In genomic region chr3R:14765364-14765993, dm6 we compare ENCODE assay signal across 4 fruit fly cellular contexts.
A peak's percentile ranks its signal among the peaks of the same experiment; 100 is the strongest.
TF ChIP-seq lines count a peak whose summit lies in the region.

No protein-coding gene starts in this region.

- no peak for TF ChIP-seq CTCF in whole organism, embryonic (GFP tag; optimal IDR thresholded peaks at IDR 0.05; lab: Kevin White, UChicago)

TF ChIP-seq in whole organism, embryonic, 481 proteins besides CTCF, POLR2A, EP300 and RAD21:
- TF ChIP-seq nom (GFP tag; optimal IDR thresholded peaks at IDR 0.05; lab: Kevin White, UChicago): peak; percentile 87
- no peak for TF ChIP-seq row (GFP tag; IDR thresholded peaks at IDR 0.05; lab: Robert Waterston, UW)
- no peak for TF ChIP-seq wdn (GFP tag; IDR thresholded peaks at IDR 0.05; lab: Robert Waterston, UW)
- TF ChIP-seq cato (GFP tag; optimal IDR thresholded peaks at IDR 0.05; lab: Kevin White, UChicago; ENCODE audit: borderline replicate concordance): no peak
- TF ChIP-seq bsh (GFP tag; optimal IDR thresholded peaks at IDR 0.05; lab: Kevin White, UChicago): peak in 1 of 2 experiments; percentile 28
- no peak for TF ChIP-seq wor (GFP tag; IDR thresholded peaks at IDR 0.05; lab: Robert Waterston, UW)
- peak; percentile 80 for TF ChIP-seq Drgx (GFP tag; IDR thresholded peaks at IDR 0.05; lab: Robert Waterston, UW)
- TF ChIP-seq CG33213 (GFP tag; optimal IDR thresholded peaks at IDR 0.05; lab: Kevin White, UChicago): no peak
- no peak for TF ChIP-seq CG9727 (GFP tag; optimal IDR thresholded peaks at IDR 0.05; lab: Kevin White, UChicago)
- TF ChIP-seq chinmo (GFP tag; IDR thresholded peaks at IDR 0.05; lab: Robert Waterston, UW; ENCODE audit: partially characterized antibody): 0 out of 4 replicates have a peak, but pooled peaks have one; percentile 24
- TF ChIP-seq Gug (GFP tag; IDR thresholded peaks at IDR 0.05; lab: Robert Waterston, UW): no peak

TF ChIP-seq in whole organism, prepupa, 60 proteins besides CTCF, POLR2A, EP300 and RAD21 (continues in another document):
- TF ChIP-seq esn (GFP tag; optimal IDR thresholded peaks at IDR 0.05; lab: Kevin White, UChicago): peak; percentile 68
- peak; percentile 56 for TF ChIP-seq CG34406 (GFP tag; optimal IDR thresholded peaks at IDR 0.05; lab: Kevin White, UChicago)
- TF ChIP-seq pdm3 (GFP tag; optimal IDR thresholded peaks at IDR 0.05; lab: Kevin White, UChicago): peak; percentile 55
- TF ChIP-seq svp (GFP tag; lab: Kevin White, UChicago): no peak
- no peak for TF ChIP-seq Blimp-1 (GFP tag; optimal IDR thresholded peaks at IDR 0.05; lab: Kevin White, UChicago)
- peak; percentile 69 for TF ChIP-seq CG10631 (GFP tag; optimal IDR thresholded peaks at IDR 0.05; lab: Kevin White, UChicago)
- TF ChIP-seq Ets21C (GFP tag; optimal IDR thresholded peaks at IDR 0.05; lab: Kevin White, UChicago): peak; percentile 38
- peak; percentile 92 for TF ChIP-seq Eip78C (GFP tag; lab: Kevin White, UChicago)
- no peak; the same call in 1 of the 2 replicates for TF ChIP-seq Gug (GFP tag; IDR thresholded peaks at IDR 0.05; lab: Robert Waterston, UW)
- TF ChIP-seq CG11902 (GFP tag; optimal IDR thresholded peaks at IDR 0.05; lab: Kevin White, UChicago): peak; percentile 6
- peak; percentile 82 to 84 for TF ChIP-seq ss (GFP tag; optimal IDR thresholded peaks at IDR 0.05; lab: Kevin White, UChicago)
- TF ChIP-seq Sox14 (GFP tag; optimal IDR thresholded peaks at IDR 0.05; lab: Kevin White, UChicago): peak; percentile 59
- TF ChIP-seq CG15336 (GFP tag; IDR thresholded peaks at IDR 0.05; lab: Robert Waterston, UW): peak; percentile 74
- peak; percentile 74 for TF ChIP-seq CG6808 (GFP tag; optimal IDR thresholded peaks at IDR 0.05; lab: Kevin White, UChicago)
- peak; percentile 7 for TF ChIP-seq dac (GFP tag; optimal IDR thresholded peaks at IDR 0.05; lab: Kevin White, UChicago)
- TF ChIP-seq CG3032 (tag; optimal IDR thresholded peaks at IDR 0.05; lab: Kevin White, UChicago): peak; percentile 51
- peak; percentile 65 for TF ChIP-seq Sox102F (GFP tag; optimal IDR thresholded peaks at IDR 0.05; lab: Kevin White, UChicago)
- peak; percentile 69 for TF ChIP-seq OdsH (GFP tag; optimal IDR thresholded peaks at IDR 0.05; lab: Kevin White, UChicago)
- peak; percentile 44 for TF ChIP-seq Hr4 (GFP tag; optimal IDR thresholded peaks at IDR 0.05; lab: Kevin White, UChicago)
- TF ChIP-seq CG31627 (GFP tag; optimal IDR thresholded peaks at IDR 0.05; lab: Kevin White, UChicago): peak; percentile 66
- TF ChIP-seq CG8119 (GFP tag; IDR thresholded peaks at IDR 0.05; lab: Robert Waterston, UW): peak; percentile 71; the same call in 2 of the 3 replicates
- peak; percentile 41 for TF ChIP-seq CG8319 (GFP tag; optimal IDR thresholded peaks at IDR 0.05; lab: Kevin White, UChicago)
- peak; percentile 71 for TF ChIP-seq CG32006 (GFP tag; optimal IDR thresholded peaks at IDR 0.05; lab: Kevin White, UChicago)
- TF ChIP-seq Hr39 (GFP tag; optimal IDR thresholded peaks at IDR 0.05; lab: Kevin White, UChicago): peak; percentile 71
- TF ChIP-seq CG6163 (GFP tag; IDR thresholded peaks at IDR 0.05; lab: Robert Waterston, UW): no peak; the same call in none of the 3 replicates
- TF ChIP-seq CG7368 (GFP tag; optimal IDR thresholded peaks at IDR 0.05; lab: Kevin White, UChicago): peak; percentile 60
- peak; percentile 51 for TF ChIP-seq lz (GFP tag; optimal IDR thresholded peaks at IDR 0.05; lab: Kevin White, UChicago)

TF ChIP-seq in whole organism, pupa, 21 proteins besides CTCF, POLR2A, EP300 and RAD21:
- TF ChIP-seq rn (GFP tag; IDR thresholded peaks at IDR 0.05; lab: Robert Waterston, UW) (no peak), CG34367 (tag; optimal IDR thresholded peaks at IDR 0.05; lab: Kevin White, UChicago) (peak; percentile 44), CG4496 (GFP tag; IDR thresholded peaks at IDR 0.05; lab: Robert Waterston, UW) (peak; percentile 88), CG17806 (tag; optimal IDR thresholded peaks at IDR 0.05; lab: Kevin White, UChicago) (peak; percentile 48), Ets98B (GFP tag; IDR thresholded peaks at IDR 0.05; lab: Robert Waterston, UW) (peak; percentile 81), CG9948 (tag; optimal IDR thresholded peaks at IDR 0.05; lab: Kevin White, UChicago) (peak; percentile 39), CG8159 (tag; optimal IDR thresholded peaks at IDR 0.05; lab: Kevin White, UChicago) (peak; percentile 65), Snoo (tag; optimal IDR thresholded peaks at IDR 0.05; lab: Kevin White, UChicago) (peak; percentile 40), CG12605 (GFP tag; IDR thresholded peaks at IDR 0.05; lab: Robert Waterston, UW) (peak; percentile 69), CG15710 (tag; optimal IDR thresholded peaks at IDR 0.05; lab: Kevin White, UChicago) (peak; percentile 54), gl (tag; optimal IDR thresholded peaks at IDR 0.05; lab: Kevin White, UChicago) (peak; percentile 66), D1 (tag; optimal IDR thresholded peaks at IDR 0.05; lab: Kevin White, UChicago) (no peak), CG32121 (GFP tag; IDR thresholded peaks at IDR 0.05; lab: Robert Waterston, UW) (peak; percentile 60; the same call in 1 of the 2 replicates), CG10348 (GFP tag; IDR thresholded peaks at IDR 0.05; lab: Robert Waterston, UW) (no peak), CG14655 (GFP tag; optimal IDR thresholded peaks at IDR 0.05; lab: Kevin White, UChicago) (peak; percentile 62), fd96Ca (GFP tag; IDR thresholded peaks at IDR 0.05; lab: Robert Waterston, UW) (peak; percentile 81; the same call in 2 of the 3 replicates), Pif1A (GFP tag; optimal IDR thresholded peaks at IDR 0.05; lab: Kevin White, UChicago) (peak; percentile 88), Pif1B (GFP tag; optimal IDR thresholded peaks at IDR 0.05; lab: Kevin White, UChicago) (peak; percentile 78), CG8301 (tag; optimal IDR thresholded peaks at IDR 0.05; lab: Kevin White, UChicago) (peak; percentile 56), EcR (GFP tag; optimal IDR thresholded peaks at IDR 0.05; lab: Kevin White, UChicago) (peak; percentile 59), CG13204 (GFP tag; optimal IDR thresholded peaks at IDR 0.05; lab: Kevin White, UChicago) (peak; percentile 63)
TF ChIP-seq in whole organism, pupa: peak in this region for 18.

TF ChIP-seq in whole organism, wandering third instar larva, 38 proteins besides CTCF, POLR2A, EP300 and RAD21:
- TF ChIP-seq CrebA (GFP tag; optimal IDR thresholded peaks at IDR 0.05; lab: Kevin White, UChicago; ENCODE audit: borderline replicate concordance) (no peak), foxo (GFP tag; optimal IDR thresholded peaks at IDR 0.05; lab: Kevin White, UChicago) (peak in 1 of 2 experiments; percentile 78), br (GFP tag; optimal IDR thresholded peaks at IDR 0.05; lab: Kevin White, UChicago) (peak; percentile 41), OdsH (GFP tag; optimal IDR thresholded peaks at IDR 0.05; lab: Kevin White, UChicago) (peak; percentile 51), psq (GFP tag; optimal IDR thresholded peaks at IDR 0.05; lab: Kevin White, UChicago) (peak; percentile 43), h (GFP tag; optimal IDR thresholded peaks at IDR 0.05; lab: Kevin White, UChicago) (peak; percentile 69), Rel (GFP tag; optimal IDR thresholded peaks at IDR 0.05; lab: Kevin White, UChicago) (peak; percentile 33), Rel (tag; optimal IDR thresholded peaks at IDR 0.05; lab: Kevin White, UChicago) (no peak), Jra (GFP tag; optimal IDR thresholded peaks at IDR 0.05; lab: Kevin White, UChicago) (peak; percentile 35), Mio (GFP tag; optimal IDR thresholded peaks at IDR 0.05; lab: Kevin White, UChicago) (no peak), Hr78 (GFP tag; optimal IDR thresholded peaks at IDR 0.05; lab: Kevin White, UChicago) (no peak), HLH106 (tag; optimal IDR thresholded peaks at IDR 0.05; lab: Kevin White, UChicago) (peak; percentile 56), woc (GFP tag; optimal IDR thresholded peaks at IDR 0.05; lab: Kevin White, UChicago) (peak; percentile 80), CG32264 (GFP tag; optimal IDR thresholded peaks at IDR 0.05; lab: Kevin White, UChicago) (peak; percentile 49), fru (GFP tag; optimal IDR thresholded peaks at IDR 0.05; lab: Kevin White, UChicago) (peak; percentile 87), ey (GFP tag; optimal IDR thresholded peaks at IDR 0.05; lab: Kevin White, UChicago) (peak; percentile 64), rgr (GFP tag; optimal IDR thresholded peaks at IDR 0.05; lab: Kevin White, UChicago) (peak; percentile 65), pan (optimal IDR thresholded peaks at IDR 0.05; lab: Kevin White, UChicago) (no peak), tai (GFP tag; optimal IDR thresholded peaks at IDR 0.05; lab: Kevin White, UChicago) (peak; percentile 2), Hnf4 (GFP tag; optimal IDR thresholded peaks at IDR 0.05; lab: Kevin White, UChicago) (peak; percentile 28)
TF ChIP-seq in whole organism, wandering third instar larva: peak in this region for 15.

Comparison
In these comparisons a context has a peak if more than half of its experiments do, and no peak if none do; other contexts are left out.
1. Of the 7 proteins assayed by ChIP-seq in both whole organism, embryonic and whole organism, prepupa: peak only in whole organism, embryonic: none; only in whole organism, prepupa: CG16779, CG6854, Hr39, Lpt and Sox102F; in both: none; in neither: 2.